Worm (Caenorhabditis elegans) whole organism, L3 larva: ENCODE data around the gene srbc-39.
A peak's percentile ranks its signal among the peaks of the same experiment; 100 is the strongest.

Experiments
- ZK546.5 ChIP-seq: sonication (generic microtip); optimal IDR thresholded peaks from 2 replicates; lab custom pipeline; 2017; ENCODE audit warnings: missing biosample characterization, missing genetic modification characterization
- ama-1 ChIP-seq: fragments of 150-350 bp; optimal IDR thresholded peaks from 2 replicates; lab custom pipeline; 2018
- ceh-16 ChIP-seq: sonication (generic microtip); optimal IDR thresholded peaks from 2 replicates; lab custom pipeline; 2017; ENCODE audit warnings: missing biosample characterization, missing genetic modification characterization
- ceh-28 ChIP-seq: fragments of 150-350 bp; optimal IDR thresholded peaks from 2 replicates; lab custom pipeline; 2014; ENCODE audit warnings: missing biosample characterization, missing genetic modification reagents, missing genetic modification characterization
- ceh-9 ChIP-seq: sonication (generic microtip); optimal IDR thresholded peaks from 2 replicates; lab custom pipeline; 2018; ENCODE audit warnings: missing biosample characterization, missing genetic modification characterization
- egl-27 ChIP-seq: sonication (generic microtip); optimal IDR thresholded peaks from 4 replicates; lab custom pipeline; 2017; ENCODE audit warnings: missing biosample characterization, missing genetic modification reagents, missing genetic modification characterization
- egl-5 ChIP-seq: fragments of 150-350 bp; optimal IDR thresholded peaks from 2 replicates; lab custom pipeline; 2017; ENCODE audit warnings: missing biosample characterization, missing genetic modification reagents, missing genetic modification characterization, inconsistent platforms
- elt-1 ChIP-seq: fragments of 150-350 bp; optimal IDR thresholded peaks from 2 replicates; lab custom pipeline; 2014; ENCODE audit warnings: missing biosample characterization, missing genetic modification characterization
- elt-2 ChIP-seq: sonication (generic microtip); optimal IDR thresholded peaks from 2 replicates; lab custom pipeline; 2016; ENCODE audit warnings: missing genetic modification reagents, mild to moderate bottlenecking, missing genetic modification characterization, missing compliant biosample characterization
- elt-3 ChIP-seq, 3 experiments: fragments of 150-350 bp in 1 of 3; sonication (generic microtip) in 2 of 3; optimal IDR thresholded peaks; 2 replicates in 2 of 3; 4 replicates in 1 of 3; lab custom pipeline; 2014 to 2017; ENCODE audit warnings: missing biosample characterization in 3 of 3, missing genetic modification characterization in 3 of 3
- fkh-2 ChIP-seq: fragments of 150-350 bp; optimal IDR thresholded peaks from 2 replicates; lab custom pipeline; 2014; ENCODE audit warnings: missing biosample characterization, missing genetic modification reagents, missing genetic modification characterization
- fos-1 ChIP-seq: fragments of 150-350 bp; optimal IDR thresholded peaks from 2 replicates; lab custom pipeline; 2014; ENCODE audit warnings: missing biosample characterization, missing genetic modification characterization
- jun-1 ChIP-seq: fragments of 150-350 bp; optimal IDR thresholded peaks from 2 replicates; lab custom pipeline; 2014; ENCODE audit warnings: missing biosample characterization, missing genetic modification reagents, missing genetic modification characterization
- lin-39 ChIP-seq: fragments of 150-350 bp; optimal IDR thresholded peaks from 2 replicates; lab custom pipeline; 2018; ENCODE audit warnings: missing biosample characterization, missing genetic modification reagents, missing genetic modification characterization
- mdl-1 ChIP-seq: fragments of 150-350 bp; optimal IDR thresholded peaks from 2 replicates; lab custom pipeline; 2014; ENCODE audit warnings: missing biosample characterization, missing genetic modification characterization
- mml-1 ChIP-seq: fragments of 150-350 bp; sonication (generic microtip); optimal IDR thresholded peaks from 3 replicates; lab custom pipeline; 2014; ENCODE audit warnings: missing biosample characterization, missing genetic modification characterization
- nfya-1 ChIP-seq: sonication (generic microtip); optimal IDR thresholded peaks from 2 replicates; lab custom pipeline; 2017; ENCODE audit warnings: missing genetic modification characterization, mild to moderate bottlenecking, missing compliant biosample characterization, antibody characterized with exemption, moderate library complexity; ENCODE audit not compliant: insufficient read depth
- nhr-11 ChIP-seq: fragments of 150-350 bp; optimal IDR thresholded peaks from 2 replicates; lab custom pipeline; 2014; ENCODE audit warnings: missing biosample characterization, missing genetic modification characterization
- nhr-12 ChIP-seq: fragments of 150-350 bp; optimal IDR thresholded peaks from 2 replicates; lab custom pipeline; 2014; ENCODE audit warnings: missing biosample characterization, missing genetic modification characterization
- nhr-237 ChIP-seq: fragments of 150-350 bp; optimal IDR thresholded peaks from 2 replicates; lab custom pipeline; 2014; ENCODE audit warnings: missing biosample characterization, missing genetic modification characterization
- nhr-28 ChIP-seq: fragments of 150-350 bp; optimal IDR thresholded peaks from 2 replicates; lab custom pipeline; 2014; ENCODE audit warnings: missing biosample characterization, missing genetic modification characterization
- nhr-43 ChIP-seq: sonication (generic microtip); optimal IDR thresholded peaks from 2 replicates; lab custom pipeline; 2016; ENCODE audit warnings: mild to moderate bottlenecking, missing genetic modification characterization, missing compliant biosample characterization; ENCODE audit not compliant: poor library complexity, severe bottlenecking
- nhr-77 ChIP-seq: fragments of 150-350 bp; optimal IDR thresholded peaks from 2 replicates; lab custom pipeline; 2014; ENCODE audit warnings: missing biosample characterization, missing genetic modification characterization
- pqm-1 ChIP-seq: fragments of 150-350 bp; optimal IDR thresholded peaks from 2 replicates; lab custom pipeline; 2017; ENCODE audit warnings: missing biosample characterization, missing genetic modification characterization, inconsistent platforms
- skn-1 ChIP-seq: fragments of 150-350 bp; optimal IDR thresholded peaks from 2 replicates; lab custom pipeline; 2014; ENCODE audit warnings: missing biosample characterization, missing genetic modification characterization
- snpc-4 ChIP-seq: fragments of 150-350 bp; optimal IDR thresholded peaks from 2 replicates; lab custom pipeline; 2014; ENCODE audit warnings: missing biosample characterization, missing genetic modification characterization
- tbx-2 ChIP-seq: sonication (generic microtip); optimal IDR thresholded peaks from 2 replicates; lab custom pipeline; 2016; ENCODE audit warnings: mild to moderate bottlenecking, missing genetic modification characterization, missing compliant biosample characterization
- unc-39 ChIP-seq: sonication (generic microtip); optimal IDR thresholded peaks from 4 replicates; lab custom pipeline; 2017; ENCODE audit warnings: missing biosample characterization, missing genetic modification characterization
- zag-1 ChIP-seq: fragments of 150-350 bp; optimal IDR thresholded peaks from 2 replicates; lab custom pipeline; 2014; ENCODE audit warnings: missing biosample characterization, missing genetic modification characterization
- ztf-11 ChIP-seq: fragments of 150-350 bp; optimal IDR thresholded peaks from 2 replicates; lab custom pipeline; 2014; ENCODE audit warnings: missing biosample characterization, missing genetic modification characterization

The srbc-39 gene

ce11 chrV:708808-709207 is at the start of gene srbc-39:
Gene srbc-39, plus strand, starts transcription at chrV:709108.
- TF ChIP-seq mdl-1 (tag; lab: Kevin White, UChicago) (no peak), lin-39 (tag; lab: Kevin White, UChicago) (no peak), nhr-28 (tag; lab: Kevin White, UChicago) (no peak), zag-1 (tag; lab: Kevin White, UChicago) (no peak), fkh-2 (no peak), elt-1 (tag; lab: Kevin White, UChicago) (no peak), ama-1 (lab: Kevin White, UChicago) (no peak), ceh-28 (tag; lab: Kevin White, UChicago) (no peak), nhr-77 (tag; lab: Kevin White, UChicago) (no peak), tbx-2 (tag; lab: Kevin White, UChicago) (no peak), nfya-1 (tag; lab: Kevin White, UChicago) (no peak), fos-1 (tag; lab: Kevin White, UChicago) (no peak), snpc-4 (tag; lab: Kevin White, UChicago) (no peak), jun-1 (tag; lab: Kevin White, UChicago) (no peak)

- TF ChIP-seq nhr-43 (no peak), ztf-11 (tag; lab: Kevin White, UChicago) (no peak), egl-5 (tag; lab: Kevin White, UChicago) (no peak), elt-2 (tag; lab: Kevin White, UChicago) (no peak), fkh-2 (no peak), egl-27 (tag; lab: Kevin White, UChicago) (no peak), elt-1 (tag; lab: Kevin White, UChicago) (no peak), lin-39 (tag; lab: Kevin White, UChicago) (no peak), ZK546.5 (no peak), jun-1 (tag; lab: Kevin White, UChicago) (no peak), unc-39 (tag; lab: Kevin White, UChicago) (no peak), nhr-11 (no peak), fos-1 (tag; lab: Kevin White, UChicago) (no peak), snpc-4 (tag; lab: Kevin White, UChicago) (no peak)
- TF ChIP-seq, all 47 proteins: peak for 0
Measured at ce11 chrV:660210-660609, 48.7 kb upstream of the srbc-39 start, which contains the start of gene F31F4.17. Gene F31F4.17, minus strand, starts transcription at chrV:660310.

ce11 chrV:664337-664847 is 44.5 kb upstream of the srbc-39 start, which contains the start of the genes F31F4.11 and srh-266:
Gene F31F4.11, minus strand, starts transcription at chrV:664437.
Gene srh-266, plus strand, starts transcription at chrV:664797.
- TF ChIP-seq nhr-237 (tag; lab: Kevin White, UChicago) (no peak), fkh-2 (no peak), elt-3 (tag; optimal IDR thresholded peaks at IDR 0.05; lab: Kevin White, UChicago) (no peak), nhr-12 (tag; lab: Kevin White, UChicago) (no peak), skn-1 (tag; lab: Kevin White, UChicago) (no peak), nhr-11 (no peak), ceh-28 (tag; lab: Kevin White, UChicago) (no peak), ama-1 (lab: Kevin White, UChicago) (no peak), nfya-1 (tag; lab: Kevin White, UChicago) (no peak), ceh-16 (tag; lab: Kevin White, UChicago) (no peak), egl-5 (tag; lab: Kevin White, UChicago) (no peak)
- TF ChIP-seq, all 47 proteins: peak for 0

- TF ChIP-seq mml-1 (tag; lab: Kevin White, UChicago) (no peak), elt-2 (tag; lab: Kevin White, UChicago) (peak; percentile 50), pqm-1 (tag; lab: Kevin White, UChicago) (peak; percentile 16)
Measured at ce11 chrV:667459-667858, 41.4 kb upstream of the srbc-39 start, which contains the start of gene nhr-180. Gene nhr-180, minus strand, starts transcription at chrV:667510.

ce11 chrV:671342-671741 is 37.6 kb upstream of the srbc-39 start, which contains the start of gene sru-24:
Gene sru-24, minus strand, starts transcription at chrV:671442.
- TF ChIP-seq ceh-28 (tag; lab: Kevin White, UChicago): no peak
- no peak for TF ChIP-seq mml-1 (tag; lab: Kevin White, UChicago)
- no peak for TF ChIP-seq nhr-43
- TF ChIP-seq nhr-77 (tag; lab: Kevin White, UChicago): no peak
- TF ChIP-seq fkh-2: no peak
- no peak for TF ChIP-seq ceh-9 (tag; lab: Kevin White, UChicago)
- no peak for TF ChIP-seq ZK546.5
